Worm (Caenorhabditis elegans) whole organism, L3 larva: Measurements from ENCODE around the gene C33C12.1.

Source experiments
- aly-2 ChIP-seq: fragments of 150-350 bp; optimal IDR thresholded peaks from 2 replicates; lab custom pipeline; 2014; ENCODE audit warnings: missing biosample characterization, missing genetic modification characterization
- ama-1 ChIP-seq: fragments of 150-350 bp; optimal IDR thresholded peaks from 2 replicates; lab custom pipeline; 2018
- fkh-10 ChIP-seq: sonication (generic microtip); optimal IDR thresholded peaks from 2 replicates; lab custom pipeline; 2017; ENCODE audit warnings: missing biosample characterization, missing genetic modification reagents, missing genetic modification characterization
- nhr-11 ChIP-seq: fragments of 150-350 bp; optimal IDR thresholded peaks from 2 replicates; lab custom pipeline; 2014; ENCODE audit warnings: missing biosample characterization, missing genetic modification characterization
- sea-2 ChIP-seq: fragments of 150-350 bp; sonication (generic microtip); optimal IDR thresholded peaks from 4 replicates; lab custom pipeline; 2014; ENCODE audit warnings: missing biosample characterization, missing genetic modification reagents, missing genetic modification characterization
- ztf-4 ChIP-seq: fragments of 150-350 bp; optimal IDR thresholded peaks from 2 replicates; lab custom pipeline; 2014; ENCODE audit warnings: missing biosample characterization, missing genetic modification characterization

- TF ChIP-seq ztf-4 (tag; lab: Kevin White, UChicago) (no peak), sea-2 (no peak), fkh-10 (GFP tag; lab: Kevin White, UChicago) (no peak), ama-1 (no peak), aly-2 (tag; lab: Kevin White, UChicago) (no peak), nhr-11 (tag; lab: Kevin White, UChicago) (no peak)
These were observed 11.7 kb upstream of the C33C12.1 start, which contains the start of gene gba-2 for ce11 chrII:2186329-2186728.
